Worm (Caenorhabditis elegans): ENCODE results near the gene C49C8.1.

C49C8.1 gene

ce11 chrIV:8654115-8654628 lies at the start of gene C49C8.1:
Gene C49C8.1, plus strand, starts transcription at chrIV:8654578.
- TF ChIP-seq lin-11 (tag; optimal IDR thresholded peaks at IDR 0.05) = no peak
- no peak for TF ChIP-seq unc-39 (tag; optimal IDR thresholded peaks at IDR 0.05)
- no peak for TF ChIP-seq fos-1 (tag; optimal IDR thresholded peaks at IDR 0.05)
- no peak for TF ChIP-seq skn-1 (tag; optimal IDR thresholded peaks at IDR 0.05)
- TF ChIP-seq nhr-10 (tag; optimal IDR thresholded peaks at IDR 0.05) = no peak
- TF ChIP-seq sma-3 (GFP tag; optimal IDR thresholded peaks at IDR 0.05) = no peak
- TF ChIP-seq unc-62 (GFP tag; optimal IDR thresholded peaks at IDR 0.05) = no peak
- TF ChIP-seq nhr-77 (tag; optimal IDR thresholded peaks at IDR 0.05) = no peak
- no peak for TF ChIP-seq ztf-11 (tag; optimal IDR thresholded peaks at IDR 0.05)
- TF ChIP-seq R02D3.7 (tag; optimal IDR thresholded peaks at IDR 0.05) = no peak
- no peak for TF ChIP-seq F13H6.1 (tag; optimal IDR thresholded peaks at IDR 0.05)
- TF ChIP-seq ceh-82 (tag; optimal IDR thresholded peaks at IDR 0.05) = no peak
- no peak for TF ChIP-seq dmd-4 (tag; optimal IDR thresholded peaks at IDR 0.05)
- TF ChIP-seq nhr-6 (tag; optimal IDR thresholded peaks at IDR 0.05) = no peak
- TF ChIP-seq ceh-16 (tag; optimal IDR thresholded peaks at IDR 0.05) = no peak

- TF ChIP-seq zag-1 (tag; optimal IDR thresholded peaks at IDR 0.05) = no peak
- peak; percentile 48 for TF ChIP-seq nhr-129 (tag; optimal IDR thresholded peaks at IDR 0.05)
- no peak for TF ChIP-seq nhr-10 (tag; optimal IDR thresholded peaks at IDR 0.05)
- TF ChIP-seq nhr-12 (tag; optimal IDR thresholded peaks at IDR 0.05) = no peak
- TF ChIP-seq blmp-1 (tag; optimal IDR thresholded peaks at IDR 0.05; ENCODE audit: insufficient read depth) = no peak
- TF ChIP-seq lin-13 (GFP tag; optimal IDR thresholded peaks at IDR 0.05) = no peak
- TF ChIP-seq egl-27 (tag; optimal IDR thresholded peaks at IDR 0.05) = no peak
- no peak for TF ChIP-seq sma-3 (GFP tag; optimal IDR thresholded peaks at IDR 0.05)
- peak; percentile 13 for TF ChIP-seq nhr-6 (tag; optimal IDR thresholded peaks at IDR 0.05)
- no peak for TF ChIP-seq nhr-25 (tag; optimal IDR thresholded peaks at IDR 0.05)
- peak; percentile 66 for TF ChIP-seq C34F6.9 (tag; optimal IDR thresholded peaks at IDR 0.05)
- peak; percentile 33 for TF ChIP-seq F13H6.1 (tag; optimal IDR thresholded peaks at IDR 0.05)
- peak in 1 of 2 experiments; percentile 49 for TF ChIP-seq lsy-2 (tag; optimal IDR thresholded peaks at IDR 0.05)
- peak; percentile 67 for TF ChIP-seq sma-9 (GFP tag; optimal IDR thresholded peaks at IDR 0.05)
- TF ChIP-seq sma-9 (tag; optimal IDR thresholded peaks at IDR 0.05) = no peak
These were observed 49.2 kb upstream of the C49C8.1 start for ce11 chrIV:8605217-8605616.

- peak; percentile 17 for TF ChIP-seq mab-5 (tag; optimal IDR thresholded peaks at IDR 0.05)
- no peak for TF ChIP-seq peb-1 (tag; optimal IDR thresholded peaks at IDR 0.05)
- TF ChIP-seq unc-55 (GFP tag; optimal IDR thresholded peaks at IDR 0.05) = peak; percentile 68
- no peak for TF ChIP-seq aly-2 (tag; optimal IDR thresholded peaks at IDR 0.05)
- TF ChIP-seq nhr-23 (tag; optimal IDR thresholded peaks at IDR 0.05) = no peak
- no peak for TF ChIP-seq nhr-129 (tag; optimal IDR thresholded peaks at IDR 0.05)
- no peak for TF ChIP-seq ztf-1 (GFP tag; conservative IDR thresholded peaks at IDR 0.05)
- TF ChIP-seq mdl-1 (tag; optimal IDR thresholded peaks at IDR 0.05) = no peak
- no peak for TF ChIP-seq sma-9 (GFP tag; optimal IDR thresholded peaks at IDR 0.05)
- no peak for TF ChIP-seq sma-9 (tag; optimal IDR thresholded peaks at IDR 0.05)
- TF ChIP-seq skn-1 (tag; optimal IDR thresholded peaks at IDR 0.05) = no peak
- no peak for TF ChIP-seq ztf-4 (tag; optimal IDR thresholded peaks at IDR 0.05)
- TF ChIP-seq unc-39 (tag; optimal IDR thresholded peaks at IDR 0.05) = no peak
- TF ChIP-seq nhr-11 (tag; optimal IDR thresholded peaks at IDR 0.05) = no peak
- TF ChIP-seq lin-39 (tag; optimal IDR thresholded peaks at IDR 0.05) = no peak
- no peak for TF ChIP-seq lin-11 (tag; optimal IDR thresholded peaks at IDR 0.05)
- no peak for TF ChIP-seq unc-62 (GFP tag; optimal IDR thresholded peaks at IDR 0.05)
These were observed 46.2 kb upstream of the C49C8.1 start for ce11 chrIV:8608204-8608603.

DNA sequence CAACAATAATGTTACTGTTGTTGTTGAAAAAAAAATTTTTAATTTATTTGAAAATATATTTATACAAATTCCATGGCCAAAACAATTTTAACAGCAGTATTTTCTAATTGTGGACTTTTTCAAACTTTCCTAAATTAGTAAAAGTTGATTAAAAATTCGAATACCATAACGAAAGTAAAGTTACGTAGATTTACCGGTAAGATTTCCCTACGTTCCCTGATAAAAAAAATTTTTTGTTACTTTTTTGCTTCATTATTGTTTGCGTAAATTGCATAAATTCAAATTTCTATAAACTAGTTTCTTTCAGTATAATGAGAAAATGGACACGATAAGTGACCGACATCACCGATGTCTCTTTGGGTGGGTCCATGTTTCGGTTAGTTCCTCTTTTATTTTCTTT lies 45.4 kb upstream of the C49C8.1 start, which contains the start of gene F42A9.6:
F42A9.6 (plus strand) TSS at position 301 of the 400 bp plus-strand sequence.
- TF ChIP-seq nhr-129 (tag; optimal IDR thresholded peaks at IDR 0.05) (no peak), elt-1 (tag; optimal IDR thresholded peaks at IDR 0.05) (no peak), aly-2 (tag; optimal IDR thresholded peaks at IDR 0.05) (no peak), crh-2 (tag; optimal IDR thresholded peaks at IDR 0.05) (no peak), ceh-82 (tag; optimal IDR thresholded peaks at IDR 0.05) (no peak), mab-5 (tag; optimal IDR thresholded peaks at IDR 0.05) (no peak), snpc-4 (tag; optimal IDR thresholded peaks at IDR 0.05) (no peak), R02D3.7 (tag; optimal IDR thresholded peaks at IDR 0.05) (no peak), C34F6.9 (tag; optimal IDR thresholded peaks at IDR 0.05) (no peak), ztf-4 (tag; optimal IDR thresholded peaks at IDR 0.05) (no peak), ZK546.5 (tag; optimal IDR thresholded peaks at IDR 0.05) (no peak), ama-1 (optimal IDR thresholded peaks at IDR 0.05) (no peak), nhr-77 (tag; optimal IDR thresholded peaks at IDR 0.05) (no peak)

Measured in whole organism, L2 larva.